Worm (Caenorhabditis elegans) whole organism, L1 larva: ENCODE measurements around the gene kgb-2.

Experiments used
- C16A3.4 ChIP-seq: fragments of 150-350 bp; optimal IDR thresholded peaks from 2 replicates; lab custom pipeline; 2014; ENCODE audit warnings: missing biosample characterization, missing genetic modification characterization
- F16B12.6 ChIP-seq: fragments of 150-350 bp; optimal IDR thresholded peaks from 2 replicates; lab custom pipeline; 2014; ENCODE audit warnings: missing biosample characterization, missing genetic modification characterization
- Y116A8C.19 ChIP-seq: sonication (generic microtip); optimal IDR thresholded peaks from 2 replicates; lab custom pipeline; 2016; ENCODE audit warnings: missing compliant biosample characterization, missing genetic modification characterization, borderline replicate concordance
- aha-1 ChIP-seq: fragments of 150-350 bp; optimal IDR thresholded peaks from 2 replicates; lab custom pipeline; 2014; ENCODE audit warnings: missing biosample characterization, missing genetic modification characterization
- aly-2 ChIP-seq: fragments of 150-350 bp; optimal IDR thresholded peaks from 2 replicates; lab custom pipeline; 2014; ENCODE audit warnings: missing biosample characterization, missing genetic modification characterization
- blmp-1 ChIP-seq: fragments of 150-350 bp; optimal IDR thresholded peaks from 2 replicates; lab custom pipeline; 2014; ENCODE audit warnings: missing biosample characterization, missing genetic modification characterization
- ceh-63 ChIP-seq: fragments of 200-800 bp; sonication (Bioruptor generic); optimal IDR thresholded peaks from 2 replicates; lab custom pipeline; 2018; ENCODE audit warnings: mild to moderate bottlenecking, missing genetic modification characterization, missing compliant biosample characterization
- ceh-8 ChIP-seq: fragments of 200-800 bp; sonication (Bioruptor generic); optimal IDR thresholded peaks from 2 replicates; lab custom pipeline; 2018; ENCODE audit warnings: mild to moderate bottlenecking, missing genetic modification characterization, moderate library complexity, missing compliant biosample characterization
- ceh-82 ChIP-seq, 3 experiments: fragments of 150-350 bp in 1 of 3; sonication (generic microtip) in 2 of 3; optimal IDR thresholded peaks; 2 replicates each; lab custom pipeline; 2014 to 2017; ENCODE audit warnings: missing biosample characterization in 3 of 3, missing genetic modification characterization in 3 of 3
- ceh-88 ChIP-seq: fragments of 200-800 bp; sonication (Bioruptor generic); IDR thresholded peaks from 2 replicates; pipeline ENCODE4 v1.3.6; 2022; ENCODE audit warnings: missing genetic modification characterization, missing compliant biosample characterization
- ces-1 ChIP-seq: fragments of 150-350 bp; optimal IDR thresholded peaks from 2 replicates; lab custom pipeline; 2014; ENCODE audit warnings: missing biosample characterization, missing genetic modification reagents, missing genetic modification characterization
- efl-1 ChIP-seq, 4 experiments: fragments of 150-350 bp; optimal IDR thresholded peaks in 3 of 4; peaks in 1 of 4; 1 replicate in 1 of 4; 2 replicates in 3 of 4; lab custom pipeline; 2014; ENCODE audit warnings: missing biosample characterization in 2 of 4, missing genetic modification characterization in 2 of 4, missing genetic modification reagents in 2 of 4
- efl-3 ChIP-seq: fragments of 200-800 bp; sonication (Bioruptor generic); optimal IDR thresholded peaks from 2 replicates; lab custom pipeline; 2018; ENCODE audit warnings: mild to moderate bottlenecking, missing genetic modification characterization, missing compliant biosample characterization
- egl-27 ChIP-seq, 2 experiments: fragments of 150-350 bp in 1 of 2; sonication (generic microtip); optimal IDR thresholded peaks; 3 replicates each; lab custom pipeline; 2017 to 2018; ENCODE audit warnings: missing biosample characterization in 2 of 2, missing genetic modification characterization in 2 of 2, missing genetic modification reagents in 2 of 2
- elt-2 ChIP-seq: sonication (generic microtip); optimal IDR thresholded peaks from 2 replicates; lab custom pipeline; 2016; ENCODE audit warnings: missing genetic modification characterization, mild to moderate bottlenecking, inconsistent platforms, missing compliant biosample characterization, missing genetic modification reagents
- elt-3 ChIP-seq, 6 experiments: fragments of 150-350 bp in 1 of 6; sonication (generic microtip); optimal IDR thresholded peaks; 2 replicates each; lab custom pipeline; 2017 to 2018; ENCODE audit warnings: missing biosample characterization in 6 of 6, missing genetic modification characterization in 6 of 6, inconsistent platforms in 1 of 6
- fkh-10 ChIP-seq: sonication (generic microtip); optimal IDR thresholded peaks from 2 replicates; lab custom pipeline; 2017; ENCODE audit warnings: missing biosample characterization, missing genetic modification reagents, missing genetic modification characterization
- fkh-8 ChIP-seq: sonication (generic microtip); optimal IDR thresholded peaks from 2 replicates; lab custom pipeline; 2016; ENCODE audit warnings: mild to moderate bottlenecking, missing genetic modification characterization, missing compliant biosample characterization
- hlh-4 ChIP-seq: sonication (generic microtip); optimal IDR thresholded peaks from 2 replicates; lab custom pipeline; 2016; ENCODE audit warnings: mild to moderate bottlenecking, missing genetic modification characterization, missing compliant biosample characterization
- hpl-2 ChIP-seq: fragments of 150-350 bp; optimal IDR thresholded peaks from 2 replicates; lab custom pipeline; 2014; ENCODE audit warnings: missing biosample characterization, missing genetic modification reagents, missing genetic modification characterization
- jun-1 ChIP-seq: fragments of 150-350 bp; optimal IDR thresholded peaks from 2 replicates; lab custom pipeline; 2014; ENCODE audit warnings: missing biosample characterization, missing genetic modification reagents, missing genetic modification characterization
- lsy-2 ChIP-seq, 2 experiments: fragments of 150-350 bp; optimal IDR thresholded peaks; 2 replicates each; lab custom pipeline; 2014; ENCODE audit warnings: missing biosample characterization in 2 of 2, missing genetic modification characterization in 2 of 2
- mab-9 ChIP-seq: fragments of 200-800 bp; sonication (Bioruptor generic); IDR thresholded peaks from 2 replicates; pipeline ENCODE4 v1.3.6; 2022; ENCODE audit warnings: missing genetic modification reagents, missing genetic modification characterization, missing compliant biosample characterization
- mdl-1 ChIP-seq, 2 experiments: fragments of 150-350 bp; optimal IDR thresholded peaks; 2 replicates each; lab custom pipeline; 2014 to 2017; ENCODE audit warnings: missing biosample characterization in 2 of 2, missing genetic modification characterization in 2 of 2, inconsistent platforms in 1 of 2
- mep-1 ChIP-seq: fragments of 150-350 bp; optimal IDR thresholded peaks from 2 replicates; lab custom pipeline; 2014; ENCODE audit warnings: missing biosample characterization, missing genetic modification characterization
- nhr-11 ChIP-seq: fragments of 150-350 bp; optimal IDR thresholded peaks from 2 replicates; lab custom pipeline; 2014; ENCODE audit warnings: missing biosample characterization, missing genetic modification characterization
- nhr-20 ChIP-seq: sonication (generic microtip); optimal IDR thresholded peaks from 2 replicates; lab custom pipeline; 2016; ENCODE audit warnings: mild to moderate bottlenecking, missing genetic modification characterization, missing compliant biosample characterization
- nhr-28 ChIP-seq: fragments of 150-350 bp; optimal IDR thresholded peaks from 2 replicates; lab custom pipeline; 2014; ENCODE audit warnings: missing biosample characterization, missing genetic modification characterization
- nhr-71 ChIP-seq: sonication (generic microtip); optimal IDR thresholded peaks from 2 replicates; lab custom pipeline; 2016; ENCODE audit warnings: mild to moderate bottlenecking, missing genetic modification characterization, moderate library complexity, missing compliant biosample characterization
- nhr-84 ChIP-seq: sonication (generic microtip); optimal IDR thresholded peaks from 2 replicates; lab custom pipeline; 2017; ENCODE audit warnings: missing biosample characterization, missing genetic modification characterization
- nhr-85 ChIP-seq: sonication (generic microtip); peaks from one replicate; lab custom pipeline; 2016; ENCODE audit warnings: missing genetic modification characterization, inconsistent platforms, missing compliant biosample characterization
- pag-3 ChIP-seq: sonication (generic microtip); optimal IDR thresholded peaks from 2 replicates; lab custom pipeline; 2017; ENCODE audit warnings: missing genetic modification characterization, mild to moderate bottlenecking, missing compliant biosample characterization, antibody characterized with exemption, borderline replicate concordance; ENCODE audit not compliant: insufficient read depth
- rnt-1 ChIP-seq: sonication (generic microtip); optimal IDR thresholded peaks from 2 replicates; lab custom pipeline; 2016; ENCODE audit warnings: mild to moderate bottlenecking, missing genetic modification characterization, moderate library complexity, missing compliant biosample characterization
- skn-1 ChIP-seq: fragments of 150-350 bp; optimal IDR thresholded peaks from 2 replicates; lab custom pipeline; 2014; ENCODE audit warnings: missing biosample characterization, missing genetic modification characterization
- snu-23 ChIP-seq: sonication (generic microtip); optimal IDR thresholded peaks from 2 replicates; lab custom pipeline; 2016; ENCODE audit warnings: missing genetic modification characterization, missing compliant biosample characterization
- sox-4 ChIP-seq: sonication (generic microtip); optimal IDR thresholded peaks from 2 replicates; lab custom pipeline; 2016; ENCODE audit warnings: missing genetic modification characterization, missing compliant biosample characterization
- sptf-1 ChIP-seq: fragments of 150-350 bp; optimal IDR thresholded peaks from 2 replicates; lab custom pipeline; 2014; ENCODE audit warnings: missing biosample characterization, missing genetic modification characterization
- sup-37 ChIP-seq: fragments of 200-800 bp; sonication (Bioruptor generic); optimal IDR thresholded peaks from 2 replicates; lab custom pipeline; 2018; ENCODE audit warnings: mild to moderate bottlenecking, missing genetic modification characterization, missing compliant biosample characterization
- tlp-1 ChIP-seq: fragments of 150-350 bp; optimal IDR thresholded peaks from 2 replicates; lab custom pipeline; 2014; ENCODE audit warnings: missing biosample characterization, missing genetic modification characterization
- unc-30 ChIP-seq: sonication (generic microtip); optimal IDR thresholded peaks from 2 replicates; lab custom pipeline; 2017; ENCODE audit warnings: missing biosample characterization, missing genetic modification characterization
- unc-86 ChIP-seq: sonication (generic microtip); optimal IDR thresholded peaks from 2 replicates; lab custom pipeline; 2016; ENCODE audit warnings: missing genetic modification characterization, missing compliant biosample characterization
- zip-4 ChIP-seq: fragments of 200-800 bp; sonication (Bioruptor generic); optimal IDR thresholded peaks from 2 replicates; lab custom pipeline; 2018; ENCODE audit warnings: mild to moderate bottlenecking, missing genetic modification characterization, moderate library complexity, missing compliant biosample characterization
- ztf-4 ChIP-seq: fragments of 150-350 bp; optimal IDR thresholded peaks from 2 replicates; lab custom pipeline; 2014; ENCODE audit warnings: missing biosample characterization, missing genetic modification characterization

The kgb-2 gene

DNA sequence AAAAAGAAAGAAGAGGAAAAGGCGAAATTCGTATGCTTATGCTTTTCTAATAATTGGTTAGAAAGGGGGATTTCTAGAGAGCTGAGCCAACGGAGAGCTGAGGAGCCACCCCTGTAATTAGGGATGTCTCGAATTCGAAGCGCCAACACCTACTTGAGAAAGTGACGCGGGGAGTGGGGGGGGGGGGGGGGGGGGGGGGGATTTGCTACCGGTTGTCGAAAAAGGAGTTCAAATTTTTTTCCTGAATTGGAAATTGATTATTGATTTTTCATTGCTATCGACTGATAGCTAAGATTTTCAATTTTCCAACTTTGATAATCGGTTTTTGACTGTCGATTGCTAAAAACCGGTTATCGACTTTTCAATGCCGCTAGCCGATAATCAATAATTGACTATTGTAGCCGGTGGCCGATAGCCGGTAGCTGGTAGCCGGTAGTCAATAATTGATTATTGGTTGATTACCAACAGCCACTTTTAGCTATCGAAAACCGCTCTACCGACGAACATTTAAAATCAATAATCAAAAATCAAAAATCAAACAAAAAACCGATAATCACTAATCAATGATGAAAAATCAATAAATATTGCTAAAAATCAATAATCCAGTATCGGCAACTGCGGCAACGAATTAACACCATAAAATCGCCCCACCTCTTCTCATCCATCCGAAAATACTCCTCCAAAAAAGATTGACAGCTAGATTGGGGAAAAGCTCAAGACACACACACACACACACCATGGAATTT is 22.5 kb downstream of the kgb-2 start:
- TF ChIP-seq nhr-71: no peak
- TF ChIP-seq efl-1 (optimal IDR thresholded peaks at IDR 0.05; lab: Kevin White, UChicago): no peak
- peak in 1 of 2 experiments; percentile 35 for TF ChIP-seq efl-1 (GFP tag; optimal IDR thresholded peaks at IDR 0.05 in 1 of 2; lab: Kevin White, UChicago)

- TF ChIP-seq nhr-28: no peak
- TF ChIP-seq ceh-63: no peak
- TF ChIP-seq ces-1 (GFP tag; lab: Kevin White, UChicago): no peak
- no peak for TF ChIP-seq rnt-1 (tag; lab: Kevin White, UChicago)
- no peak for TF ChIP-seq skn-1 (tag; lab: Kevin White, UChicago)
These were observed 25.9 kb downstream of the kgb-2 start for ce11 chrIV:3632475-3632874.

- TF ChIP-seq pag-3 (tag; lab: Kevin White, UChicago) (peak; percentile 23), tlp-1 (tag; lab: Kevin White, UChicago) (no peak), blmp-1 (tag; lab: Kevin White, UChicago) (peak; percentile 30), skn-1 (tag; lab: Kevin White, UChicago) (peak; percentile 13), efl-1 (optimal IDR thresholded peaks at IDR 0.05; lab: Kevin White, UChicago) (no peak), efl-1 (GFP tag; optimal IDR thresholded peaks at IDR 0.05 in 1 of 2; lab: Kevin White, UChicago) (peak in 1 of 2 experiments; percentile 24), sup-37 (no peak)
These were observed 26.7 kb downstream of the kgb-2 start, which contains the start of gene ZC416.2 for ce11 chrIV:3633254-3633653. Gene ZC416.2 (plus strand): TSS chrIV:3633619.

DNA sequence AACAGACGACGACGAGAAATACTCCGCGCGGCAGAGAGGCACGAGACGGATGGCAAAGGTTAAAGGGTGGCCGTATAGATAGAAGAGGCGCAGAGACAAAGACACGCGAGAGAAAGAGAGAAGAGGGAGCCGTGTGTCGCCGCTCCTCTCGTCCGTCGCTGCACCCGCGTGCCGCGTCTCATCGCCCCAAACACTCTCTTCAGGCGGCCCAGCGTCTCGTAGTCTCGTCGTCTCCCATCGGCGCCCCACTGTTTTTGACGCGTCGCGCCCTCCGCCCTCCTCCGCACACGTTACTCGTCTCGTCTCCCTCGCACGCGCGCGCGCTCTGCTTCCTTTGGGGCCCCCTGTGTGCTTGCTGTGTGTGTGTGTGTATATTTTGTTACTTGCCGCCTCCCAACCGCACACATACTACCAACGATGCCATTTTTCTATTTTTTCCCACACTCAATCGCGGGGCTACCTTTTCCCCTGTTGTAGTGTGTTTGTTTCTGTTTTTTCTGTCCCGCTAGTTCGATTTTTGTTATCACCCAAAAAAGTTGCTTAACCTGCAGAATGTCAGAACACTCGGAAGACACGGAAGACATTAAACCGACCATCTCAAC is 30.0 kb downstream of the kgb-2 start, which contains the start of gene madf-9:
TSS of gene madf-9 (plus strand) at position 552 of the 602 bp plus-strand sequence.
- TF ChIP-seq Y116A8C.19 (tag; lab: Kevin White, UChicago): no peak
- peak; percentile 9 for TF ChIP-seq efl-3 (GFP tag; lab: Kevin White, UChicago)
- TF ChIP-seq nhr-85 (tag; lab: Kevin White, UChicago): peak; percentile 82
- peak; percentile 63 for TF ChIP-seq ztf-4 (tag; lab: Kevin White, UChicago)
- TF ChIP-seq aha-1 (tag; lab: Kevin White, UChicago): no peak
- TF ChIP-seq lsy-2 (tag; optimal IDR thresholded peaks at IDR 0.05; lab: Kevin White, UChicago): peak; percentile 30 to 63
- TF ChIP-seq nhr-20: peak; percentile 74
- TF ChIP-seq elt-3 (tag; optimal IDR thresholded peaks at IDR 0.05; lab: Kevin White, UChicago): no peak
- TF ChIP-seq unc-86 (tag; lab: Kevin White, UChicago): peak; percentile 71
- TF ChIP-seq aly-2 (tag; lab: Kevin White, UChicago): no peak
- no peak for TF ChIP-seq F16B12.6
- TF ChIP-seq nhr-84: no peak
- no peak for TF ChIP-seq hlh-4 (tag; lab: Kevin White, UChicago)
- no peak for TF ChIP-seq nhr-11 (tag; lab: Kevin White, UChicago)
- peak in 1 of 2 experiments; percentile 55 for TF ChIP-seq mdl-1 (tag; optimal IDR thresholded peaks at IDR 0.05; lab: Kevin White, UChicago)
- peak; percentile 30 for TF ChIP-seq sox-4
- no peak for TF ChIP-seq mep-1 (tag; lab: Kevin White, UChicago)
- peak; percentile 4 to 35 (median 22) for TF ChIP-seq ceh-82 (tag; optimal IDR thresholded peaks at IDR 0.05; lab: Kevin White, UChicago)
- no peak for TF ChIP-seq tlp-1 (tag; lab: Kevin White, UChicago)
- TF ChIP-seq ceh-88 (GFP tag; lab: Robert Waterston, UW): no peak
- peak; percentile 40 for TF ChIP-seq fkh-8 (tag; lab: Kevin White, UChicago)
- peak; percentile 38 for TF ChIP-seq elt-2
- no peak for TF ChIP-seq zip-4
- no peak for TF ChIP-seq skn-1 (tag; lab: Kevin White, UChicago)
- TF ChIP-seq C16A3.4: no peak
- TF ChIP-seq unc-30 (tag; lab: Kevin White, UChicago): no peak
- no peak for TF ChIP-seq egl-27 (tag; optimal IDR thresholded peaks at IDR 0.05; lab: Kevin White, UChicago)
- TF ChIP-seq sptf-1 (tag; lab: Kevin White, UChicago): no peak
- TF ChIP-seq jun-1: peak; percentile 74
- TF ChIP-seq ceh-8: peak; percentile 94
- no peak for TF ChIP-seq hpl-2
- no peak for TF ChIP-seq ceh-63
- TF ChIP-seq snu-23 (GFP tag; lab: Kevin White, UChicago): peak; percentile 81
- TF ChIP-seq mab-9 (GFP tag; lab: Robert Waterston, UW): no peak
- peak; percentile 26 for TF ChIP-seq fkh-10 (GFP tag; lab: Kevin White, UChicago)
